Fruit fly (Drosophila melanogaster): ENCODE measurements around the gene CG33641.

DNA sequence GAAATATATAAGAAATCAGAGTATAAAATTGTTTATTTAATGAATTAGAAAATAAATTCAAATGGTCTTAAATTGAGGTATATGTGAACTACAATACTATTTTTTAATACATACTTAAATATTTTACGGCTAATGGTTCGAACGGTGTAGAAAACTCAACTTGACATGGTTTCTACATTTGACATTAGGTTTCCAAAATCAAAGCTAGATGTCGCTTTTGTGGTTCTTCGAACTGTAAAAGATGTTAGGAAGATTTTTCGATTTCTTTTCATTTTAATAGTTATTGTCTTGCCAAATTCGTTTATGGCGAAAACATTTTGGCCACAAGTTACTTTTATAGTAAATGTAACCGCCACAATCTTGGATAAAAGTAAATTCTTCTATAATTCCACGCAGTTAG lies 28.4 kb upstream of the CG33641 start:
- TF ChIP-seq cyc (GFP tag; optimal IDR thresholded peaks at IDR 0.05) (no peak), Met (GFP tag; optimal IDR thresholded peaks at IDR 0.05) (no peak), Hr4 (GFP tag; optimal IDR thresholded peaks at IDR 0.05) (no peak), net (GFP tag; optimal IDR thresholded peaks at IDR 0.05) (no peak)
